Fruit fly (Drosophila melanogaster) whole organism: ENCODE data around the gene CG32087.

Experiments used
- Dll ChIP-seq: fragments of >200 bp; optimal IDR thresholded peaks from 2 replicates; lab custom pipeline; 2017
- pan ChIP-seq: fragments of >200 bp; optimal IDR thresholded peaks from 2 replicates; lab custom pipeline; 2017
- psq ChIP-seq: fragments of >200 bp; optimal IDR thresholded peaks from 2 replicates; lab custom pipeline; 2017
- usp ChIP-seq: fragments of >200 bp; optimal IDR thresholded peaks from 2 replicates; lab custom pipeline; 2017; ENCODE audit warnings: missing biosample characterization, missing genetic modification characterization, mixed read lengths

DNA sequence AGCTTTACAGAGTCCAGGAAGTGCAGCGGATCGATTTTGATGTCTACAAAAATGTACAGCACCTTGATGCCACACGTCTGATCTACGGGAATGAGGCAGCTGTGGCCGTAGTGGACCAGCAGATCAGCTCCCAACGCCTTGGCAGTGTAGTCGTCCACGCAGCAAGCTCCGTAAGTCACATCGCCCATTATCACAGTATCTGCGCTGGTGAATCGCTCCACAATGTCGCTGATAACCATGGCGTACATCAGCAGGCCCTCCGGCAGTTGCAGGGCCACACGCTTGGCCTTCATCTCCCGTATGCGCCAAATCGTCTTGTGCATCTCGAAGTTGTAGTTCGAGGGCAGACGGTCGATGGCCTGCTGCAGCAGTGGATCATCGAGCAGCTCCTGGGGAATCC, 36.9 kb upstream of the CG32087 start:
- TF ChIP-seq usp (GFP tag; lab: Kevin White, UChicago) (no peak), pan (no peak), psq (lab: Kevin White, UChicago) (no peak), Dll (lab: Kevin White, UChicago) (no peak)
